Worm (Caenorhabditis elegans): ENCODE results near the gene M01H9.10.

The M01H9.10 gene

DNA sequence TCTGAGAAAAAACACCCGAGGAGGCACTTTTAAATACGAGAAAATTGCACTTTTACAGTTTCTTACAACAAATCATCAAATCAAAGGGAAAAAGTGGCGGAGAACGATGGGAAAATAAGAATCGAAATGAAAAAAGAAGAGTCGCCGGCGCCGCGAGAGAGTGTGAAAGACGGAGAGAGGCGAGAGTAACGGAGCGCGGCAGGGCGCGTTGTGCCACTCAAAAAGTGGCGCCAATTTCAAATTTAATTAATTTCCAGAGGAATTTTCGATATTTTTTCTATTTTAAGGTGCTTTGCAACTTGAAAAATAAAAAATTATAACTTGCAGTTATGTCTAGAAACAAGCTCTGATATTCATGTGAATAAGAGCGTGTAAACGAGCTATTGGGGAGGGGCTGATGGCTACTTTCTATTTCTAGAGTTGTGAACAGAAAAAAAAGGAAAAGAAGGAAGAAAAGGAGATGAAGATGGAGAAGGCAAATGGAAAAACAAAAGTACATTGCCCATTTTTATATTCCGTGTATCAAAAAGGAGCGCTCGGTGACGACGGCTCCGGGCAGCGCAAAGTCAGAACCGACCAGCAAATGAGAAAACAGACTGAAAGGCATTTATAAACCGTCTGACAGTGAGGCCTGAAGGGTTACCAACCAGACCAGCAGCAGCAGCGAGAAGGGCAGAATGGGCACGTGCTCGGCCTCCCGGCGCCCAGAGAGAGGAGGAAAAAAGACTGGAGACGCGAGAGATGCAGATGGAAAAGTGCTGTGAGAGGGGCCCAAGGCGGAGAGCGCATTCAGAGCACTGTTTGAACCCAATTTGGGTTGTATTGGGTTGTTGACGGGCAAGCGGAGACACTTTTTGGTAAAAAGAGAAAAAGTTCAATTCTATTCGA lies 8.8 kb downstream of the M01H9.10 start (continued):
- TF ChIP-seq F49E8.2 (tag; optimal IDR thresholded peaks at IDR 0.05; ENCODE audit: insufficient read depth) (no peak), ztf-26 (tag; optimal IDR thresholded peaks at IDR 0.05) (no peak), Y56A3A.18 (GFP tag; IDR thresholded peaks at IDR 0.05) (0 out of 2 replicates have a peak, but pooled peaks have one; percentile 15), F57C9.4 (tag; optimal IDR thresholded peaks at IDR 0.05) (peak; percentile 60), tbp1 (GFP tag; optimal IDR thresholded peaks at IDR 0.05) (peak; percentile 20), B0035.1 (tag; optimal IDR thresholded peaks at IDR 0.05) (no peak), bed-1 (GFP tag; IDR thresholded peaks at IDR 0.05) (no peak)

DNA sequence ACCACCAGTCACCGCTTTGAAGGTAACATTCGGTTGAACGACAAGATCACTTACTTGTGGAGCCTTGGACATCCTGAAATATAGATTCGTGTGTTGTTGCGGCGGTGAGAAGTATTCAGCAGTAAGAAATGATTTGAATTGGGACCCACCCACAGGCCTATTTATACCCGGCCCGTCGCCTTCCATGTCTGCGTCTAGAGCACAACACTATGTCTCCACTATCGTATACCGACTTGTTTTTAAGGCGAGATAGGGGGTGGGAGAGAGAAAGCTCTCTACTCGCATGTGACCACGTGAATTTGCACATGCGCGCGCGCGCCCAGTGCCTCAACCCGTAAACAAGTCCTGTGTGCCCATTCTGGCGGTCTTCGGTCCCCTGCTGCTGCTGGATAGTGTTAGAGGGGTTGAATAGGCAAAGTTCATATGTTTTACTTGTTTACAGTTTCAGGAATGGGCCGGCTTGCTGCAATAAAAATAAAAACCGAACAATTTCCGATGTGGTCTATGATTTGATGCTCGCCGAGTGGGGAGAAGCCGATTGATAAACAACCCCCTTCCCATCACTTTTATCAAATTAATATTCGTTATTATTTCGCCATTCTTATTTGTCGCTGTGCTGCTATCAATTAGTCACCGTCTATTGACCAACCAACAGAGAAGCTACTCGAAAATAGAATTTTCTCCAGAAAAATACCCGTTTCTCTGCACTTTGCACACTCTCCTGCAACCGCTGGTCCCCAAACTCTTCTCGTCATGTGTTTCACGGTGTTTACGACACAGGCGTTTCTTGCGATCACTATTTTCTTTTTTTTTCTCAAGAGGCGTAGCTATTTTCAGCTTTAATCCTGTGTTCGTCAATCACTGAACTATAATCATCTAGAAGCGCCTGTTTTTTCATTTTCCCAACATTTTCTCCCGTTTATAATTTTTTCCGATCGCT lies 9.9 kb downstream of the M01H9.10 start:
- TF ChIP-seq chd-7 (tag; optimal IDR thresholded peaks at IDR 0.05) (peak; percentile 29), D2030.7 (GFP tag; IDR thresholded peaks at IDR 0.05) (no peak), pbrm-1 (GFP tag; IDR thresholded peaks at IDR 0.05) (peak; percentile 50; the same call in 1 of the 2 replicates), nfyb-1 (GFP tag; IDR thresholded peaks at IDR 0.05) (peak; percentile 76; the same call in 1 of the 2 replicates), madf-6 (GFP tag; IDR thresholded peaks at IDR 0.05) (peak; percentile 47; the same call in 1 of the 2 replicates), lin-54 (GFP tag; optimal IDR thresholded peaks at IDR 0.05) (peak; percentile 36), die-1 (tag; optimal IDR thresholded peaks at IDR 0.05) (no peak), lin-26 (GFP tag; IDR thresholded peaks at IDR 0.05) (peak; percentile 67; the same call in 1 of the 2 replicates), Y67H2A.10 (GFP tag; conservative IDR thresholded peaks at IDR 0.05) (0 out of 2 replicates have a peak, but pooled peaks have one; percentile 37), ztf-22 (GFP tag; optimal IDR thresholded peaks at IDR 0.05) (peak; percentile 14), ztf-6 (GFP tag; IDR thresholded peaks at IDR 0.05) (no peak), nfya-1 (tag; optimal IDR thresholded peaks at IDR 0.05; ENCODE audit: borderline replicate concordance, insufficient read depth) (no peak), C06A6.2 (GFP tag; conservative IDR thresholded peaks at IDR 0.05) (peak; percentile 42; the same call in 1 of the 2 replicates), ceh-100 (GFP tag; IDR thresholded peaks at IDR 0.05) (0 out of 2 replicates have a peak, but pooled peaks have one; percentile 13), dox-1 (GFP tag; IDR thresholded peaks at IDR 0.05) (peak; percentile 55), F22D6.2 (tag; optimal IDR thresholded peaks at IDR 0.05) (peak; percentile 21), snpc-3.4 (tag; optimal IDR thresholded peaks at IDR 0.05) (no peak), ceh-40 (GFP tag; IDR thresholded peaks at IDR 0.05) (0 out of 2 replicates have a peak, but pooled peaks have one; percentile 43), egl-44 (GFP tag; IDR thresholded peaks at IDR 0.05) (peak; percentile 85), rcor-1 (GFP tag; IDR thresholded peaks at IDR 0.05) (peak; percentile 29; the same call in 1 of the 2 replicates), cebp-1 (GFP tag; IDR thresholded peaks at IDR 0.05) (peak; percentile 35; the same call in 1 of the 2 replicates), cebp-1 (tag; optimal IDR thresholded peaks at IDR 0.05) (peak; percentile 80), T07F8.4 (tag; optimal IDR thresholded peaks at IDR 0.05) (no peak), snpc-1.1 (tag; optimal IDR thresholded peaks at IDR 0.05; ENCODE audit: insufficient read depth) (no peak), ekl-4 (GFP tag; IDR thresholded peaks at IDR 0.05) (peak; percentile 8; the same call in 1 of the 2 replicates), pha-4 (tag; optimal IDR thresholded peaks at IDR 0.05) (no peak), mes-4 (tag; optimal IDR thresholded peaks at IDR 0.05) (no peak), ztf-25 (GFP tag; IDR thresholded peaks at IDR 0.05) (0 out of 2 replicates have a peak, but pooled peaks have one; percentile 39), dpff-1 (tag; optimal IDR thresholded peaks at IDR 0.05) (no peak), ztf-3 (GFP tag; optimal IDR thresholded peaks at IDR 0.05) (peak; percentile 11), nhr-90 (tag; optimal IDR thresholded peaks at IDR 0.05) (peak; percentile 46), hmg-1.2 (GFP tag; IDR thresholded peaks at IDR 0.05) (peak; percentile 64), C17E4.6 (GFP tag; IDR thresholded peaks at IDR 0.05) (no peak), sea-2 (GFP tag; IDR thresholded peaks at IDR 0.05) (peak; percentile 68; the same call in 1 of the 2 replicates), egrh-3 (GFP tag; IDR thresholded peaks at IDR 0.05) (peak; percentile 28; the same call in 1 of the 2 replicates)
